Worm (Caenorhabditis elegans): ENCODE data around the gene ufl-1.

ufl-1 gene

ce11 chrIV:7039476-7040261 is 3.0 kb upstream of the ufl-1 start, which contains the start of the genes cogc-2 and klp-18:
Gene cogc-2, minus strand, starts transcription at chrIV:7039580.
Gene klp-18, plus strand, starts transcription at chrIV:7040211.
- peak; percentile 97 for TF ChIP-seq mep-1 (tag; optimal IDR thresholded peaks at IDR 0.05)
- TF ChIP-seq ces-1 (GFP tag; optimal IDR thresholded peaks at IDR 0.05), result peak; percentile 67
- no peak for TF ChIP-seq ceh-83 (GFP tag; optimal IDR thresholded peaks at IDR 0.05)
- peak; percentile 21 for TF ChIP-seq sem-2 (GFP tag; optimal IDR thresholded peaks at IDR 0.05)
- TF ChIP-seq lin-13 (tag; optimal IDR thresholded peaks at IDR 0.05), result peak; percentile 49
- TF ChIP-seq drap-1 (GFP tag; optimal IDR thresholded peaks at IDR 0.05), result peak; percentile 75
- peak; percentile 75 for TF ChIP-seq lsy-2 (tag; optimal IDR thresholded peaks at IDR 0.05)
- TF ChIP-seq sptf-1 (tag; optimal IDR thresholded peaks at IDR 0.05), result peak; percentile 86
- TF ChIP-seq ceh-43 (GFP tag; optimal IDR thresholded peaks at IDR 0.05), result peak; percentile 61
- peak; percentile 78 for TF ChIP-seq bed-3 (GFP tag; optimal IDR thresholded peaks at IDR 0.05)
- peak; percentile 65 for TF ChIP-seq ztf-11 (tag; optimal IDR thresholded peaks at IDR 0.05)
- TF ChIP-seq blmp-1 (tag; optimal IDR thresholded peaks at IDR 0.05), result peak; percentile 60
- peak; percentile 84 for TF ChIP-seq nhr-237 (tag; optimal IDR thresholded peaks at IDR 0.05)
- TF ChIP-seq nhr-76 (tag; optimal IDR thresholded peaks at IDR 0.05), result peak; percentile 57
- peak; percentile 7 for TF ChIP-seq ham-2 (GFP tag; optimal IDR thresholded peaks at IDR 0.05)
- peak; percentile 69 for TF ChIP-seq M03D4.4 (tag; optimal IDR thresholded peaks at IDR 0.05)
- peak; percentile 60 for TF ChIP-seq mab-5 (tag; optimal IDR thresholded peaks at IDR 0.05)
- TF ChIP-seq ceh-39 (tag; optimal IDR thresholded peaks at IDR 0.05), result peak; percentile 24
- peak; percentile 24 for TF ChIP-seq unc-39 (tag; optimal IDR thresholded peaks at IDR 0.05)
- peak; percentile 75 for TF ChIP-seq mls-2 (tag; optimal IDR thresholded peaks at IDR 0.05)
- no peak for TF ChIP-seq elt-3 (tag; optimal IDR thresholded peaks at IDR 0.05)
- TF ChIP-seq nhr-2 (tag; optimal IDR thresholded peaks at IDR 0.05), result peak; percentile 43
- TF ChIP-seq tbx-8 (GFP tag; optimal IDR thresholded peaks at IDR 0.05), result no peak
- peak; percentile 45 for TF ChIP-seq elt-1 (tag; optimal IDR thresholded peaks at IDR 0.05; ENCODE audit: borderline replicate concordance, insufficient read depth)
- peak; percentile 5 for TF ChIP-seq cnd-1 (tag; optimal IDR thresholded peaks at IDR 0.05)
- no peak for TF ChIP-seq unc-62 (GFP tag; optimal IDR thresholded peaks at IDR 0.05)
- peak; percentile 44 for TF ChIP-seq pha-4 (tag; optimal IDR thresholded peaks at IDR 0.05)
- TF ChIP-seq zip-8 (tag; optimal IDR thresholded peaks at IDR 0.05), result no peak
- TF ChIP-seq hlh-1 (tag; optimal IDR thresholded peaks at IDR 0.05), result peak; percentile 73
- TF ChIP-seq flh-1 (GFP tag; optimal IDR thresholded peaks at IDR 0.05), result no peak
- peak; percentile 46 for TF ChIP-seq unc-120 (tag; optimal IDR thresholded peaks at IDR 0.05; ENCODE audit: poor library complexity, severe bottlenecking)
- no peak for TF ChIP-seq nhr-12 (tag; optimal IDR thresholded peaks at IDR 0.05)
- peak; percentile 19 for TF ChIP-seq lin-32 (GFP tag; optimal IDR thresholded peaks at IDR 0.05)
- no peak for TF ChIP-seq snpc-4 (tag; optimal IDR thresholded peaks at IDR 0.05)
- no peak for TF ChIP-seq nhr-28 (tag; optimal IDR thresholded peaks at IDR 0.05)

- TF ChIP-seq hlh-1 (tag; optimal IDR thresholded peaks at IDR 0.05), result no peak
- no peak for TF ChIP-seq ham-2 (GFP tag; optimal IDR thresholded peaks at IDR 0.05)
- TF ChIP-seq nhr-28 (tag; optimal IDR thresholded peaks at IDR 0.05), result no peak
- TF ChIP-seq lin-32 (GFP tag; optimal IDR thresholded peaks at IDR 0.05), result no peak
- no peak for TF ChIP-seq sptf-1 (tag; optimal IDR thresholded peaks at IDR 0.05)
- TF ChIP-seq mep-1 (tag; optimal IDR thresholded peaks at IDR 0.05), result no peak
- TF ChIP-seq sem-2 (GFP tag; optimal IDR thresholded peaks at IDR 0.05), result no peak
- no peak for TF ChIP-seq ces-1 (GFP tag; optimal IDR thresholded peaks at IDR 0.05)
- no peak for TF ChIP-seq elt-3 (tag; optimal IDR thresholded peaks at IDR 0.05)
- no peak for TF ChIP-seq blmp-1 (tag; optimal IDR thresholded peaks at IDR 0.05)
- no peak for TF ChIP-seq pha-4 (tag; optimal IDR thresholded peaks at IDR 0.05)
- TF ChIP-seq ztf-11 (tag; optimal IDR thresholded peaks at IDR 0.05), result no peak
- no peak for TF ChIP-seq nhr-12 (tag; optimal IDR thresholded peaks at IDR 0.05)
- no peak for TF ChIP-seq unc-62 (GFP tag; optimal IDR thresholded peaks at IDR 0.05)
- no peak for TF ChIP-seq flh-1 (GFP tag; optimal IDR thresholded peaks at IDR 0.05)
- TF ChIP-seq lsy-2 (tag; optimal IDR thresholded peaks at IDR 0.05), result no peak
- no peak for TF ChIP-seq bed-3 (GFP tag; optimal IDR thresholded peaks at IDR 0.05)
- TF ChIP-seq M03D4.4 (tag; optimal IDR thresholded peaks at IDR 0.05), result no peak
- TF ChIP-seq mls-2 (tag; optimal IDR thresholded peaks at IDR 0.05), result no peak
Measured at ce11 chrIV:7035823-7036222, 836 bp downstream of the ufl-1 start, which contains the start of gene C06G3.3. Gene C06G3.3, plus strand, starts transcription at chrIV:7036123.

ce11 chrIV:7032459-7032858 is 4.2 kb downstream of the ufl-1 start, which contains the start of gene C06G3.8:
Gene C06G3.8, minus strand, starts transcription at chrIV:7032559.
- TF ChIP-seq zip-8 (tag; optimal IDR thresholded peaks at IDR 0.05) (no peak), mep-1 (tag; optimal IDR thresholded peaks at IDR 0.05) (no peak), flh-1 (GFP tag; optimal IDR thresholded peaks at IDR 0.05) (no peak), mab-5 (tag; optimal IDR thresholded peaks at IDR 0.05) (no peak), unc-39 (tag; optimal IDR thresholded peaks at IDR 0.05) (no peak), blmp-1 (tag; optimal IDR thresholded peaks at IDR 0.05) (no peak), cnd-1 (tag; optimal IDR thresholded peaks at IDR 0.05) (no peak), pha-4 (tag; optimal IDR thresholded peaks at IDR 0.05) (no peak)

All from whole organism, mixed stage, embryonic.